Worm (Caenorhabditis elegans): ENCODE results near the gene moa-2.

- TF ChIP-seq nhr-12 (tag; optimal IDR thresholded peaks at IDR 0.05), result no peak
- no peak for TF ChIP-seq aly-2 (tag; optimal IDR thresholded peaks at IDR 0.05)
- TF ChIP-seq F13H6.1 (tag; optimal IDR thresholded peaks at IDR 0.05), result no peak
- no peak for TF ChIP-seq unc-62 (GFP tag; optimal IDR thresholded peaks at IDR 0.05)
- TF ChIP-seq ztf-1 (GFP tag; conservative IDR thresholded peaks at IDR 0.05), result no peak
- no peak for TF ChIP-seq Y55F3AM.14 (GFP tag; optimal IDR thresholded peaks at IDR 0.05)
- no peak for TF ChIP-seq R02D3.7 (tag; optimal IDR thresholded peaks at IDR 0.05)
Observed at ce11 chrII:7663028-7663427, 35.8 kb downstream of the moa-2 start.

All from whole organism, L2 larva.